Worm (Caenorhabditis elegans): ENCODE results near the gene fezf-1.

DNA sequence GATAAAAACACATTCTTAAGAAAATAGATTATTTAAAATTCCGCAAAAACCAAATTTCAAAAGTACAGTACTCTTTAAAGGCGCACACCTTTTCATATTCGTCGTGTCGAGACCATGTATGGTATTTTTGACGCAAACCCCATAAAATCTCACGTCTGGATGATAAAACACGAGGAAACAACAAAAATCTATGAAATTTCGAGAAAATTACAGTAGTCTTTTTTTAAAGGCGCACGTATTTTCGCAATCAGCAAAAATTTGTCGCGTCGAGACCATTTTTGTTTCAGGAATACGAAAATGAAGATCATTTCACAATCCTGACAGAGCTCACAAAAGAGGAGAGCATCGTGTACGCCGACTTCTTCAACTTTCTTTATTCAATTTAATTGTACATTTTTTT lies 47.1 kb downstream of the fezf-1 start:
- TF ChIP-seq nhr-76 (tag; optimal IDR thresholded peaks at IDR 0.05) = no peak
- no peak for TF ChIP-seq unc-39 (tag; optimal IDR thresholded peaks at IDR 0.05)
- TF ChIP-seq mes-2 (tag; optimal IDR thresholded peaks at IDR 0.05; ENCODE audit: poor library complexity, severe bottlenecking) = no peak
- no peak for TF ChIP-seq duxl-1 (tag; optimal IDR thresholded peaks at IDR 0.05; ENCODE audit: poor library complexity)
- TF ChIP-seq egl-27 (tag; optimal IDR thresholded peaks at IDR 0.05) = no peak
- no peak for TF ChIP-seq ces-1 (GFP tag; optimal IDR thresholded peaks at IDR 0.05)
- no peak for TF ChIP-seq ztf-11 (tag; optimal IDR thresholded peaks at IDR 0.05)
- TF ChIP-seq jun-1 (tag; optimal IDR thresholded peaks at IDR 0.05) = no peak
- no peak for TF ChIP-seq nhr-28 (tag; optimal IDR thresholded peaks at IDR 0.05)
- no peak for TF ChIP-seq lin-15B (tag; optimal IDR thresholded peaks at IDR 0.05)
- no peak for TF ChIP-seq vab-7 (GFP tag; IDR thresholded peaks at IDR 0.05)
- no peak for TF ChIP-seq hlh-11 (tag; optimal IDR thresholded peaks at IDR 0.05)
- TF ChIP-seq snpc-4 (tag; optimal IDR thresholded peaks at IDR 0.05) = no peak
